Fruit fly (Drosophila melanogaster) whole organism, embryonic: ENCODE data around the gene Sfp26Ad.

Experiments used
- Atf6 ChIP-seq: fragments of 200-800 bp; sonication (Bioruptor generic); IDR thresholded peaks from 2 replicates; pipeline ENCODE4 v1.3.6; 2022; ENCODE audit warnings: missing biosample characterization, missing genetic modification characterization
- B-H2 ChIP-seq: fragments of 200-800 bp; sonication (Bioruptor generic); optimal IDR thresholded peaks from 2 replicates; lab custom pipeline; 2018; ENCODE audit warnings: missing biosample characterization, mild to moderate bottlenecking, missing genetic modification characterization
- CG10565 ChIP-seq: fragments of 200-800 bp; sonication (Bioruptor generic); optimal IDR thresholded peaks from 3 replicates; lab custom pipeline; 2016; ENCODE audit warnings: missing biosample characterization, mild to moderate bottlenecking, missing genetic modification characterization
- CG11560 ChIP-seq: fragments of 200-800 bp; sonication (Bioruptor generic); IDR thresholded peaks from 3 replicates; pipeline ENCODE4 v1.3.6; 2022; ENCODE audit warnings: missing biosample characterization, missing genetic modification characterization
- CG12219 ChIP-seq: fragments of 200-800 bp; sonication (Bioruptor generic); optimal IDR thresholded peaks from 3 replicates; lab custom pipeline; 2018; ENCODE audit warnings: missing biosample characterization, mild to moderate bottlenecking, missing genetic modification characterization
- CG13775 ChIP-seq: fragments of 200-800 bp; sonication (Bioruptor generic); optimal IDR thresholded peaks from 3 replicates; lab custom pipeline; 2017; ENCODE audit warnings: missing biosample characterization, mild to moderate bottlenecking, missing genetic modification characterization
- CG14860 ChIP-seq: fragments of 200-800 bp; sonication (Bioruptor generic); IDR thresholded peaks from 3 replicates; pipeline ENCODE4 v1.3.6; 2022; ENCODE audit warnings: missing biosample characterization, missing genetic modification characterization; ENCODE audit not compliant: partially characterized antibody
- CG1529 ChIP-seq: fragments of 200-800 bp; sonication (Bioruptor generic); optimal IDR thresholded peaks from 3 replicates; lab custom pipeline; 2018; ENCODE audit warnings: missing biosample characterization, missing genetic modification characterization
- CG15479 ChIP-seq: fragments of 200-800 bp; sonication (Bioruptor generic); optimal IDR thresholded peaks from 3 replicates; lab custom pipeline; 2019; ENCODE audit warnings: missing biosample characterization, mild to moderate bottlenecking, missing genetic modification characterization, moderate library complexity
- CG16779 ChIP-seq: fragments of 200-800 bp; sonication (Bioruptor generic); IDR thresholded peaks from 2 replicates; pipeline ENCODE4 v1.3.6; 2022; ENCODE audit warnings: missing biosample characterization, missing genetic modification characterization
- CG17361 ChIP-seq: fragments of 200-800 bp; sonication (Bioruptor generic); IDR thresholded peaks from 3 replicates; pipeline ENCODE4 v1.3.6; 2022; ENCODE audit warnings: missing biosample characterization, missing genetic modification characterization
- CG17385 ChIP-seq: fragments of 200-800 bp; sonication (Bioruptor generic); optimal IDR thresholded peaks from 3 replicates; lab custom pipeline; 2018; ENCODE audit warnings: missing biosample characterization, mild to moderate bottlenecking, missing genetic modification characterization
- CG18599 ChIP-seq: fragments of 200-800 bp; sonication (Bioruptor generic); optimal IDR thresholded peaks from 3 replicates; lab custom pipeline; 2017; ENCODE audit warnings: missing biosample characterization, missing genetic modification characterization, mild to moderate bottlenecking, moderate library complexity, missing genetic modification reagents
- CG18619 ChIP-seq: fragments of 200-800 bp; sonication (Bioruptor generic); optimal IDR thresholded peaks from 3 replicates; lab custom pipeline; 2017; ENCODE audit warnings: missing biosample characterization, mild to moderate bottlenecking, missing genetic modification characterization
- CG2678 ChIP-seq: fragments of 200-800 bp; sonication (Bioruptor generic); optimal IDR thresholded peaks from 3 replicates; lab custom pipeline; 2019; ENCODE audit warnings: missing biosample characterization, mild to moderate bottlenecking, missing genetic modification characterization, moderate library complexity
- CG30431 ChIP-seq: fragments of 200-800 bp; sonication (Bioruptor generic); optimal IDR thresholded peaks from 2 replicates; lab custom pipeline; 2017; ENCODE audit warnings: missing biosample characterization, missing genetic modification characterization
- CG4404 ChIP-seq: fragments of 200-800 bp; sonication (Bioruptor generic); IDR thresholded peaks from 2 replicates; pipeline ENCODE4 v1.3.6; 2022; ENCODE audit warnings: missing biosample characterization, missing genetic modification characterization
- CG6765 ChIP-seq: fragments of 200-800 bp; sonication (Bioruptor generic); optimal IDR thresholded peaks from 3 replicates; lab custom pipeline; 2017; ENCODE audit warnings: missing biosample characterization, mild to moderate bottlenecking, missing genetic modification characterization
- CG7745 ChIP-seq: fragments of 200-800 bp; sonication (Bioruptor generic); optimal IDR thresholded peaks from 2 replicates; lab custom pipeline; 2018; ENCODE audit warnings: missing biosample characterization, mild to moderate bottlenecking, missing genetic modification characterization, moderate library complexity
- CG7987 ChIP-seq: fragments of 200-800 bp; sonication (Bioruptor generic); optimal IDR thresholded peaks from 2 replicates; lab custom pipeline; 2018; ENCODE audit warnings: missing biosample characterization, mild to moderate bottlenecking, missing genetic modification characterization, moderate library complexity
- CHES-1-like ChIP-seq: fragments of 200-800 bp; sonication (Bioruptor generic); optimal IDR thresholded peaks from 2 replicates; lab custom pipeline; 2016; ENCODE audit warnings: missing biosample characterization, missing genetic modification characterization
- Chrac-16 ChIP-seq: fragments of 200-800 bp; sonication (Bioruptor generic); optimal IDR thresholded peaks from 3 replicates; lab custom pipeline; 2016; ENCODE audit warnings: missing biosample characterization, missing genetic modification characterization
- Dek ChIP-seq: fragments of 200-800 bp; sonication (Bioruptor generic); optimal IDR thresholded peaks from 3 replicates; lab custom pipeline; 2019; ENCODE audit warnings: missing biosample characterization, mild to moderate bottlenecking, missing genetic modification characterization, moderate library complexity
- Ets65A ChIP-seq: fragments of 200-800 bp; sonication (Bioruptor generic); peaks from one replicate; lab custom pipeline; 2016; ENCODE audit warnings: missing biosample characterization, missing genetic modification characterization
- Fer3 ChIP-seq: fragments of 200-800 bp; sonication (Bioruptor generic); optimal IDR thresholded peaks from 2 replicates; lab custom pipeline; 2018; ENCODE audit warnings: missing biosample characterization, mild to moderate bottlenecking, missing genetic modification characterization, moderate library complexity
- HmgD ChIP-seq: fragments of 200-800 bp; sonication (Bioruptor generic); optimal IDR thresholded peaks from 3 replicates; lab custom pipeline; 2016; ENCODE audit warnings: missing biosample characterization, missing genetic modification characterization
- Jarid2 ChIP-seq: fragments of 200-800 bp; sonication (Bioruptor generic); optimal IDR thresholded peaks from 3 replicates; lab custom pipeline; 2017; ENCODE audit warnings: mild to moderate bottlenecking, missing biosample characterization, missing genetic modification reagents, missing genetic modification characterization
- Lim3 ChIP-seq: fragments of 200-800 bp; sonication (Bioruptor generic); IDR thresholded peaks from 2 replicates; pipeline ENCODE4 v1.3.6; 2022; ENCODE audit warnings: missing biosample characterization, missing genetic modification characterization
- MESR4 ChIP-seq: fragments of 200-800 bp; sonication (Bioruptor generic); optimal IDR thresholded peaks from 2 replicates; lab custom pipeline; 2018; ENCODE audit warnings: missing biosample characterization, mild to moderate bottlenecking, missing genetic modification characterization, moderate library complexity
- Mad ChIP-seq: fragments of 200-800 bp; sonication (Bioruptor generic); optimal IDR thresholded peaks from 2 replicates; lab custom pipeline; 2016; ENCODE audit warnings: missing biosample characterization, missing genetic modification characterization
- NC2β ChIP-seq: fragments of 200-800 bp; sonication (Bioruptor generic); optimal IDR thresholded peaks from 2 replicates; lab custom pipeline; 2016; ENCODE audit warnings: missing biosample characterization, missing genetic modification characterization
- Pdp1 ChIP-seq, 2 experiments: fragments of 200-800 bp; sonication (Bioruptor generic); optimal IDR thresholded peaks; 3 replicates each; lab custom pipeline; 2016; ENCODE audit warnings: missing biosample characterization in 2 of 2, missing genetic modification characterization in 2 of 2, mild to moderate bottlenecking in 1 of 2, moderate library complexity in 1 of 2
- Ravus ChIP-seq: fragments of 200-800 bp; sonication (Bioruptor generic); IDR thresholded peaks from 2 replicates; pipeline ENCODE4 v1.3.6; 2022; ENCODE audit warnings: missing biosample characterization, missing genetic modification characterization
- Side ChIP-seq: fragments of 200-800 bp; sonication (Bioruptor generic); optimal IDR thresholded peaks from 2 replicates; lab custom pipeline; 2016; ENCODE audit warnings: missing biosample characterization, missing genetic modification characterization
- Taf1 ChIP-seq: fragments of 200-800 bp; sonication (Bioruptor generic); IDR thresholded peaks from 2 replicates; pipeline ENCODE4 v1.3.6; 2022; ENCODE audit warnings: missing biosample characterization, missing genetic modification characterization
- amos ChIP-seq: fragments of 200-800 bp; sonication (Bioruptor generic); IDR thresholded peaks from 2 replicates; pipeline ENCODE4 v1.3.6; 2022; ENCODE audit warnings: missing biosample characterization, missing genetic modification characterization; ENCODE audit not compliant: partially characterized antibody
- bowl ChIP-seq: fragments of 200-800 bp; sonication (Bioruptor generic); IDR thresholded peaks from 2 replicates; pipeline ENCODE4 v1.3.6; 2022; ENCODE audit warnings: missing biosample characterization, missing genetic modification characterization
- da ChIP-seq: fragments of 200-800 bp; sonication (Bioruptor generic); optimal IDR thresholded peaks from 2 replicates; lab custom pipeline; 2016; ENCODE audit warnings: missing biosample characterization, missing genetic modification characterization
- dati ChIP-seq: fragments of 200-800 bp; sonication (Bioruptor generic); IDR thresholded peaks from 2 replicates; pipeline ENCODE4 v1.3.6; 2022; ENCODE audit warnings: missing biosample characterization, missing genetic modification characterization
- esg ChIP-seq: fragments of 200-800 bp; sonication (Bioruptor generic); conservative IDR thresholded peaks from 2 replicates; pipeline ENCODE4 v1.3.6; 2022; ENCODE audit warnings: missing biosample characterization, missing genetic modification characterization
- exex ChIP-seq: fragments of 200-800 bp; sonication (Bioruptor generic); optimal IDR thresholded peaks from 4 replicates; lab custom pipeline; 2018; ENCODE audit warnings: missing biosample characterization, mild to moderate bottlenecking, missing genetic modification characterization, moderate library complexity
- h ChIP-seq: fragments of >200 bp; optimal IDR thresholded peaks from 2 replicates; lab custom pipeline; 2017
- nau ChIP-seq: fragments of 200-800 bp; sonication (Bioruptor generic); optimal IDR thresholded peaks from 3 replicates; lab custom pipeline; 2017; ENCODE audit warnings: missing biosample characterization, mild to moderate bottlenecking, missing genetic modification characterization, missing genetic modification reagents
- scrt ChIP-seq: fragments of 200-800 bp; sonication (Bioruptor generic); optimal IDR thresholded peaks from 2 replicates; lab custom pipeline; 2018; ENCODE audit warnings: missing biosample characterization, mild to moderate bottlenecking, missing genetic modification characterization, moderate library complexity
- sob ChIP-seq: fragments of 200-800 bp; sonication (Bioruptor generic); IDR thresholded peaks from 2 replicates; pipeline ENCODE4 v1.3.6; 2022; ENCODE audit warnings: missing biosample characterization, missing genetic modification characterization
- trem ChIP-seq: fragments of 200-800 bp; optimal IDR thresholded peaks from 3 replicates; lab custom pipeline; 2019; ENCODE audit warnings: missing biosample characterization, mild to moderate bottlenecking, missing genetic modification characterization, moderate library complexity
- tx ChIP-seq: fragments of 200-800 bp; sonication (Bioruptor generic); optimal IDR thresholded peaks from 2 replicates; lab custom pipeline; 2016; ENCODE audit warnings: missing biosample characterization, missing genetic modification characterization
- wek ChIP-seq: fragments of 200-800 bp; sonication (Bioruptor generic); optimal IDR thresholded peaks from 3 replicates; lab custom pipeline; 2018; ENCODE audit warnings: missing biosample characterization, mild to moderate bottlenecking, missing genetic modification characterization, moderate library complexity

The Sfp26Ad gene

dm6 chr2L:5943229-5944078 is at the start of gene Sfp26Ad, which contains the start of gene Gpdh1 (continued):
- peak; percentile 80 for TF ChIP-seq Mad (GFP tag; lab: Kevin White, UChicago)
- TF ChIP-seq CG14860 (GFP tag; lab: Robert Waterston, UW): no peak
- peak; percentile 69 for TF ChIP-seq CG7987 (GFP tag; lab: Kevin White, UChicago)
- peak; percentile 61 for TF ChIP-seq trem (tag; lab: Kevin White, UChicago)
- TF ChIP-seq CG7745 (tag; lab: Kevin White, UChicago): peak; percentile 8
- TF ChIP-seq wek (GFP tag; lab: Kevin White, UChicago): peak; percentile 99
- 0 out of 2 replicates have a peak, but pooled peaks have one; percentile 7 for TF ChIP-seq Taf1 (GFP tag; lab: Robert Waterston, UW)
- TF ChIP-seq Chrac-16 (GFP tag; lab: Kevin White, UChicago): peak; percentile 76
- TF ChIP-seq CG17361 (GFP tag; lab: Robert Waterston, UW): peak; percentile 74; the same call in 2 of the 3 replicates
- no peak for TF ChIP-seq dati (GFP tag; lab: Robert Waterston, UW)
- no peak for TF ChIP-seq Lim3 (GFP tag; lab: Robert Waterston, UW)
- peak; percentile 42 for TF ChIP-seq Dek (tag; lab: Kevin White, UChicago)
- TF ChIP-seq CG10565 (GFP tag; lab: Kevin White, UChicago): peak; percentile 68
- TF ChIP-seq h (lab: Kevin White, UChicago): no peak
- TF ChIP-seq CG4404 (GFP tag; lab: Robert Waterston, UW): peak; percentile 32; the same call in 1 of the 2 replicates
- peak; percentile 90 for TF ChIP-seq CG15479 (GFP tag; lab: Kevin White, UChicago)
- TF ChIP-seq B-H2 (GFP tag; lab: Kevin White, UChicago): peak; percentile 85
- TF ChIP-seq esg: peak; percentile 28; the same call in 1 of the 2 replicates
- peak; percentile 68 for TF ChIP-seq nau
- TF ChIP-seq Fer3 (tag; lab: Kevin White, UChicago): peak; percentile 61
- TF ChIP-seq amos: peak; percentile 36
- no peak for TF ChIP-seq CG11560
- TF ChIP-seq MESR4 (GFP tag; lab: Kevin White, UChicago): peak; percentile 65
- TF ChIP-seq CG18619 (GFP tag; lab: Kevin White, UChicago): peak; percentile 58
- peak; percentile 66 for TF ChIP-seq exex
- TF ChIP-seq CG12219 (GFP tag; lab: Kevin White, UChicago): peak; percentile 23
- TF ChIP-seq CG13775 (GFP tag; lab: Kevin White, UChicago): peak; percentile 72
- TF ChIP-seq CG6765 (GFP tag; lab: Kevin White, UChicago): peak; percentile 78
- TF ChIP-seq sob: peak; percentile 84
- TF ChIP-seq Side (GFP tag; lab: Kevin White, UChicago): peak; percentile 79
- TF ChIP-seq CHES-1-like (GFP tag; lab: Kevin White, UChicago): peak; percentile 70
- TF ChIP-seq CG18599 (GFP tag; lab: Kevin White, UChicago): peak; percentile 88
- TF ChIP-seq Jarid2 (GFP tag; lab: Kevin White, UChicago): peak; percentile 87
- peak; percentile 69 for TF ChIP-seq CG16779 (GFP tag; lab: Robert Waterston, UW)
- TF ChIP-seq Ets65A (GFP tag; lab: Kevin White, UChicago): peak; percentile 98
- TF ChIP-seq CG30431 (GFP tag; lab: Kevin White, UChicago): peak; percentile 48
- TF ChIP-seq da (GFP tag; lab: Kevin White, UChicago): peak; percentile 10
- peak; percentile 72 for TF ChIP-seq CG2678
- TF ChIP-seq CG1529 (GFP tag; lab: Kevin White, UChicago): peak; percentile 41
- no peak for TF ChIP-seq Ravus (GFP tag; lab: Robert Waterston, UW)
- TF ChIP-seq CG17385: peak; percentile 87
- TF ChIP-seq bowl (GFP tag; lab: Robert Waterston, UW): no peak
- TF ChIP-seq NC2β (GFP tag; lab: Kevin White, UChicago): peak; percentile 80
- peak; percentile 83 for TF ChIP-seq tx (GFP tag; lab: Kevin White, UChicago)
- TF ChIP-seq Pdp1 (GFP tag; optimal IDR thresholded peaks at IDR 0.05; lab: Kevin White, UChicago): peak; percentile 39 to 72
- peak; percentile 70 for TF ChIP-seq Atf6 (GFP tag; lab: Robert Waterston, UW)
- peak; percentile 36 for TF ChIP-seq scrt
- peak; percentile 44 for TF ChIP-seq HmgD
